Fruit fly (Drosophila melanogaster): ENCODE data around the gene Cyp28a5.

The Cyp28a5 gene

dm6 chr2L:14020875-14021643, 44.0 kb downstream of the Cyp28a5 start (continued):
- peak; percentile 17 for TF ChIP-seq Asciz (GFP tag; optimal IDR thresholded peaks at IDR 0.05)
- no peak for TF ChIP-seq p53 (GFP tag; optimal IDR thresholded peaks at IDR 0.05)
- peak; percentile 36 for TF ChIP-seq wek (GFP tag; optimal IDR thresholded peaks at IDR 0.05)
- TF ChIP-seq CG9932 (GFP tag; IDR thresholded peaks at IDR 0.05): peak; percentile 63
- TF ChIP-seq CG8089 (GFP tag; optimal IDR thresholded peaks at IDR 0.05): peak; percentile 46
- TF ChIP-seq CG13123 (GFP tag; optimal IDR thresholded peaks at IDR 0.05): peak; percentile 6
- no peak for TF ChIP-seq mld (GFP tag; IDR thresholded peaks at IDR 0.05; ENCODE audit: partially characterized antibody)
- peak; percentile 87 for TF ChIP-seq CG2712 (tag; optimal IDR thresholded peaks at IDR 0.05)
- TF ChIP-seq Ets97D (GFP tag; optimal IDR thresholded peaks at IDR 0.05): peak; percentile 2
- peak; percentile 51 for TF ChIP-seq Ptx1 (GFP tag; IDR thresholded peaks at IDR 0.05)
- no peak for TF ChIP-seq dimm (GFP tag; IDR thresholded peaks at IDR 0.05)
- TF ChIP-seq CG2199 (GFP tag; IDR thresholded peaks at IDR 0.05): peak; percentile 79; the same call in 2 of the 3 replicates
- TF ChIP-seq Doc2 (GFP tag; IDR thresholded peaks at IDR 0.05): no peak
- TF ChIP-seq ab (GFP tag; optimal IDR thresholded peaks at IDR 0.05): no peak
- peak; percentile 53 for TF ChIP-seq Abd-B (GFP tag; optimal IDR thresholded peaks at IDR 0.05)
- no peak for TF ChIP-seq Camta (GFP tag; optimal IDR thresholded peaks at IDR 0.05)
- no peak for TF ChIP-seq CG3838 (GFP tag; optimal IDR thresholded peaks at IDR 0.05)
- peak; percentile 9 for TF ChIP-seq slou (GFP tag; optimal IDR thresholded peaks at IDR 0.05)
- TF ChIP-seq CG11723 (GFP tag; optimal IDR thresholded peaks at IDR 0.05): no peak
- TF ChIP-seq kay (GFP tag; optimal IDR thresholded peaks at IDR 0.05): no peak
- TF ChIP-seq CG17385 (GFP tag; optimal IDR thresholded peaks at IDR 0.05): peak; percentile 58
- TF ChIP-seq sc (optimal IDR thresholded peaks at IDR 0.05): no peak
- peak; percentile 51 for TF ChIP-seq sc (GFP tag; optimal IDR thresholded peaks at IDR 0.05)
- no peak for TF ChIP-seq Jarid2 (GFP tag; optimal IDR thresholded peaks at IDR 0.05)
- TF ChIP-seq E2f1 (GFP tag; IDR thresholded peaks at IDR 0.05): peak; percentile 62
- peak; percentile 72 for TF ChIP-seq dmrt99B (tag; optimal IDR thresholded peaks at IDR 0.05)
- no peak for TF ChIP-seq Sry-δ (GFP tag; optimal IDR thresholded peaks at IDR 0.05)
- TF ChIP-seq zfh2 (GFP tag; optimal IDR thresholded peaks at IDR 0.05): no peak
- no peak for TF ChIP-seq CG12155 (GFP tag; optimal IDR thresholded peaks at IDR 0.05)
- TF ChIP-seq lola (GFP tag; optimal IDR thresholded peaks at IDR 0.05): peak in 1 of 3 experiments; percentile 90
- 0 out of 2 replicates have a peak, but pooled peaks have one; percentile 24 for TF ChIP-seq CG43689 (GFP tag; IDR thresholded peaks at IDR 0.05)
- peak; percentile 59; the same call in 1 of the 2 replicates for TF ChIP-seq chm (GFP tag; IDR thresholded peaks at IDR 0.05)
- peak; percentile 85 for TF ChIP-seq vvl (GFP tag; IDR thresholded peaks at IDR 0.05)
- peak; percentile 18 for TF ChIP-seq MTF-1 (GFP tag; optimal IDR thresholded peaks at IDR 0.05; ENCODE audit: borderline replicate concordance)
- peak; percentile 91 for TF ChIP-seq nmo (GFP tag; optimal IDR thresholded peaks at IDR 0.05)
- TF ChIP-seq CG12391 (tag; optimal IDR thresholded peaks at IDR 0.05): peak; percentile 75
- TF ChIP-seq Drgx (GFP tag; IDR thresholded peaks at IDR 0.05): peak; percentile 85
- peak; percentile 55 for TF ChIP-seq CG4707 (GFP tag; optimal IDR thresholded peaks at IDR 0.05)
- TF ChIP-seq usp (GFP tag; optimal IDR thresholded peaks at IDR 0.05): no peak
- TF ChIP-seq CG18262 (tag; optimal IDR thresholded peaks at IDR 0.05): peak; percentile 93
- no peak for TF ChIP-seq CG14050 (GFP tag; IDR thresholded peaks at IDR 0.05)
- no peak for TF ChIP-seq HLHmδ (GFP tag; optimal IDR thresholded peaks at IDR 0.05)
- TF ChIP-seq CG13424 (tag; optimal IDR thresholded peaks at IDR 0.05): peak; percentile 74
- TF ChIP-seq Elba2 (GFP tag; optimal IDR thresholded peaks at IDR 0.05): no peak
- TF ChIP-seq CG3847 (GFP tag; IDR thresholded peaks at IDR 0.05): 0 out of 2 replicates have a peak, but pooled peaks have one; percentile 12
- no peak for TF ChIP-seq br (optimal IDR thresholded peaks at IDR 0.05)
- no peak for TF ChIP-seq psq (GFP tag; optimal IDR thresholded peaks at IDR 0.05)
- peak; percentile 44 for TF ChIP-seq Hr3 (GFP tag; optimal IDR thresholded peaks at IDR 0.05)
- TF ChIP-seq chif (GFP tag; optimal IDR thresholded peaks at IDR 0.05): peak in 1 of 2 experiments; percentile 43
- no peak for TF ChIP-seq CG11398 (GFP tag; optimal IDR thresholded peaks at IDR 0.05)
